Fruit fly (Drosophila melanogaster): ENCODE results near the gene Sh3beta.

Gene Sh3beta

DNA sequence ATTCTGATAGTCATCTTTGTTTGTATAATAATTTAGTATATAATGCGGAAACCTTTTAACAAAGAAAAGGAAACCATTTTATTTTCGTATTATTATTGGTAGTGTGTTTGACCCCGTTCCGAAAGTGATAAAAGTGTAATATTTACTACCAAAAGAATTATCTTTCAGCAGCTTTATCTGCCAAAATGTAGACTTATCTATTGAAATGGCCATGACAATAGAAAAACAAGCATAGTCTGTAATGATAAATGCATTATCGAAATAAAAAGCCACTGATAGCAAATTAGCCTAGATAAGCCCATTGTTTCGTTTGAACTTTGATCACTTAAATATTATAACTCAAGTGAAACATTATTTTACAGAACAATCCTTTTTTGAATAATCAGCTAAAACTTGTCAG, 7.1 kb upstream of the Sh3beta start:
- TF ChIP-seq Sin3A (optimal IDR thresholded peaks at IDR 0.05) (no peak), insv (optimal IDR thresholded peaks at IDR 0.05) (no peak)

- TF ChIP-seq psq (optimal IDR thresholded peaks at IDR 0.05): no peak
- TF ChIP-seq ttk (optimal IDR thresholded peaks at IDR 0.05): no peak
- no peak for TF ChIP-seq insv (optimal IDR thresholded peaks at IDR 0.05)
- no peak for TF ChIP-seq h (optimal IDR thresholded peaks at IDR 0.05)
- TF ChIP-seq Sin3A (optimal IDR thresholded peaks at IDR 0.05): no peak
- TF ChIP-seq Myc (optimal IDR thresholded peaks at IDR 0.05): no peak
Measured at dm6 chr3L:7371290-7371689, 2.2 kb upstream of the Sh3beta start.

DNA sequence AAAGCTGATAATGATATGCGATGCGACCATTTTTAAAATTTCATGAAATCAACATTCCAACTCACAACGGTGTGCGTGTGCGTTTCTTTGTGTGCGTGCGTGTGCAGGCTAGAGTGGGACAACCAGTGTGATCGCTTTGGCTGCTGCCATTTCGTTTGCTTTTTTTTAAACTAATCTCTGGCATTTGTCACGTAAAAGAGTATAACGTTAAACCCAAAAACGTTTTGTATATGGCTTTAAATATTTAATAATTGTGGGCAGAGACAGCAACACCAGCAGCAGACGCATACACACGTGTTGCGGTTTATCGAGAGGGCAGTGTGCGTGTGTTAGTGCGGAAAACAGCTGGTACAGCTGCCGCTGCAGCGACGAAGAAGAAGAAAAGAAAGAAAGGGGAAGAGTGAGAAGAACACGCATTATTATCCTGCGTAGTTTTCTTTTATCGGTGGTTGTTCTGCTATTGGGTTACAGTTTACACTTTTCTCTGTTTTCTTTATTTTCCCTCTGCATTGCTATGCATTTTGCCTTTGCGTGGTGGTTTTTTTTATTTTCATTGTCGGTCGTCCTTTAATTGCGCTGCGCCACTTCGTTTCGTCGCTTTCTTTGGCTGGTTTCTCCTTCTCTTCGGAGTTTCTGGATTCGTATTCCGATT, 1.3 kb upstream of the Sh3beta start:
- TF ChIP-seq Myc (optimal IDR thresholded peaks at IDR 0.05): no peak
- no peak for TF ChIP-seq Sin3A (optimal IDR thresholded peaks at IDR 0.05)
- no peak for TF ChIP-seq insv (optimal IDR thresholded peaks at IDR 0.05)
- TF ChIP-seq ttk (optimal IDR thresholded peaks at IDR 0.05): no peak
- TF ChIP-seq h (optimal IDR thresholded peaks at IDR 0.05): no peak
- TF ChIP-seq psq (optimal IDR thresholded peaks at IDR 0.05): no peak

DNA sequence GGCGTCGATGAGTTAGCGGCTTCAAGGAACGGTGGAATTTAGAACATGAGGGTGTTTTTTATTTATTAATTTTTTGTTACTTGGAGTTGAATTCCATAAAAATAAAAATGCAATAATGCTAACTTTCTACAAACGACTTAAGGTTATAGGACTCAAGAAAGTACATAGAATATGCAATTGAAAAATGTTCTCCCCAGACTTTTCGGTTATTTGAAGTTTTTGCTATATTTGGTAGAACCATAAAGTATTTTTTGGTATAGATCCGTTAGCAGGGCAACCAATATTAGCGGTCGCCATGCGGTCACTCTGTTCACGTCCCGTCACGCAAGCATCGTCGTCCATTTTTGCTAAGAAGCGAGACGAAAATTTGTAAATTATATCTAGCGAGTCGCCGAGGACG, 483 bp upstream of the Sh3beta start, which contains the start of gene akirin:
TSS of gene akirin (plus strand) at position 301 of the 400 bp plus-strand sequence.
- no peak for TF ChIP-seq Myc (optimal IDR thresholded peaks at IDR 0.05)
- no peak for TF ChIP-seq Sin3A (optimal IDR thresholded peaks at IDR 0.05)
- no peak for TF ChIP-seq psq (optimal IDR thresholded peaks at IDR 0.05)
- TF ChIP-seq ttk (optimal IDR thresholded peaks at IDR 0.05): no peak
- no peak for TF ChIP-seq h (optimal IDR thresholded peaks at IDR 0.05)
- no peak for TF ChIP-seq insv (optimal IDR thresholded peaks at IDR 0.05)

- TF ChIP-seq Myc (optimal IDR thresholded peaks at IDR 0.05) (no peak), insv (optimal IDR thresholded peaks at IDR 0.05) (no peak), Sin3A (optimal IDR thresholded peaks at IDR 0.05) (no peak), h (optimal IDR thresholded peaks at IDR 0.05) (no peak)
Measured at dm6 chr3L:7367798-7368678, 1.0 kb downstream of the Sh3beta start.

- TF ChIP-seq psq (optimal IDR thresholded peaks at IDR 0.05) (no peak), Sin3A (optimal IDR thresholded peaks at IDR 0.05) (no peak), ttk (optimal IDR thresholded peaks at IDR 0.05) (no peak), h (optimal IDR thresholded peaks at IDR 0.05) (no peak), Myc (optimal IDR thresholded peaks at IDR 0.05) (no peak), insv (optimal IDR thresholded peaks at IDR 0.05) (no peak)
Measured at dm6 chr3L:7364717-7365278, 4.3 kb downstream of the Sh3beta start.

DNA sequence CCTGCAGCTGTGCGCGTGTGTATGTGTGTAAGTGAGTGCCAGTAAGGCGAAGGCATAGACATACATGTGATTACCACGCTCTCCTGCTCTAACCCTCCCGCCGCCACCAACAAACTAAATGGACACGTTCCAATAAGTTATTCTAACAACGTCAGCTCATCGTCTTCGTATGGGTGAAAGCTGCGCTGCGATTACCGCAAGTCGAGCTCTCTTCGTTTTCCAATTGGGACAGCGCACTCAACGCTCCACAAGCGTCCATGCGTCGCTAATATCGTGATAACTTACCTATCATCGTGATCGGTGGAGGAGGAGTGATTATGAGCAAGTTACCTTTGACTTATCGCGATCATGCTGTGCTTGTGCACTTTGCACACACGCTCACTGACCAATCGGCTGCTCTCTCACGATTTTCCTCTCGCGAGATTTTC, 8.0 kb downstream of the Sh3beta start:
- TF ChIP-seq Myc (optimal IDR thresholded peaks at IDR 0.05) (no peak), ttk (optimal IDR thresholded peaks at IDR 0.05) (no peak), insv (optimal IDR thresholded peaks at IDR 0.05) (no peak), h (optimal IDR thresholded peaks at IDR 0.05) (no peak), Sin3A (optimal IDR thresholded peaks at IDR 0.05) (no peak), psq (optimal IDR thresholded peaks at IDR 0.05) (no peak)

- no peak for TF ChIP-seq h (optimal IDR thresholded peaks at IDR 0.05)
- no peak for TF ChIP-seq ttk (optimal IDR thresholded peaks at IDR 0.05)
- no peak for TF ChIP-seq psq (optimal IDR thresholded peaks at IDR 0.05)
- TF ChIP-seq insv (optimal IDR thresholded peaks at IDR 0.05): no peak
Measured at dm6 chr3L:7360324-7360852, 8.7 kb downstream of the Sh3beta start, which contains the start of gene Sec63. Gene Sec63 (plus strand): TSS chr3L:7360561.

DNA sequence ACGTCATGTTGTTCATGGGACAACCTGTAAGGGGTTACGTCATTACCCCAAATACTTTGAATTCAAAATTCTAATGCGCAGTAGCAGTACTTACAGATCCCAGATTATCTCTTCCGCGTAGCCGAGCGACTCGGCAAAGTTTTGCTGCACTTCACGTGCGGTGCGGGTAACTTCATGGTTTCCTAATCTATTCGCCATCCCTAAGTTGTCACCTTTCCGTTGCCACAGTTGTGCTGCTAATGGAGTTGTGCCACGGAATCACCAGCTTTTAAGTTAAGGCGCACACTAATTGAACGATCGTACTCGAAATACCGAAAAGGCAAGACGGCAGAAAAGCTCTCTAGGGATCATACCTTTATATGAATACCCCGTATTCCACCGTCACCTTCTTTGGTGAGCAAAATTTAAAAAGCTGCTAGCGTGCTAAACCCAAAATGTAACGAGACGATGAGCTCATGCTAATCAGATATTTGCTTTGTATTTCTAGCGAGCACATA, 9.2 kb downstream of the Sh3beta start, which contains the start of gene pst:
TSS of gene pst (minus strand) at position 437 of the 497 bp plus-strand sequence.
- TF ChIP-seq ttk (optimal IDR thresholded peaks at IDR 0.05): no peak
- no peak for TF ChIP-seq insv (optimal IDR thresholded peaks at IDR 0.05)
- TF ChIP-seq h (optimal IDR thresholded peaks at IDR 0.05): no peak
- no peak for TF ChIP-seq Sin3A (optimal IDR thresholded peaks at IDR 0.05)
- no peak for TF ChIP-seq Myc (optimal IDR thresholded peaks at IDR 0.05)
- TF ChIP-seq psq (optimal IDR thresholded peaks at IDR 0.05): no peak

DNA sequence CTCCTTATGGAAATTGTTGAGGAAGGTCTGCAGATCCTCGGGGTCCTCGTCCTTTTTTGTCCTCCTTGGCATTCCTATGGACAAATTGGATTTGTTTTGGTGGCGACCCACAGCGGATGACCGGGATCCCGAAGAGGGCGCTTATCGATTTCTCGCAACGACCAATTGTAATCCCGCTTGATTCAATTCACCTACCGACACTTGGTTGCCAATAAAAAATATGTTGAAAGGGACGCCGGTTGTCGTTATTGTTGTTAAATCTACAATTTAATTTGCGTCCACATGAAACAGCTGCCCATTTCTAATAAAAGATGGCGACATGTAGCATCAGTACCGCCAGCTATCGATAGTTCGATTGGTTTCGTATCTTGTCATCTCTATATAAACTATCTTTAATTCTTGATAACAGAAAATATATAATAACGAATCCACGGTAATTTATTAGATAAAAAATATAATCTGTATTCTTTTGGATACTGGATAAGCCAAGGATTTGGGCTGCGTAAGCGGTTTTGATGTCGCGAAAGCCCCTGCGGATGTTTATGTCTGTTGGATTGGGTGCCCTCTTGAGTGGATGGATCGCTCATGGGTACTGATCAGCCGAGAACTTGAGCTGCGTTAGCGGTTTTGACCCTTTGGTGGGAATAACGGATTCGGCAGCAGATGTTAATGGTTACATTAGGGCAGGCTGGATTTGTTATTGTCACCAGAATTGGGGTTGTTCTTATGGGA, 12.5 kb downstream of the Sh3beta start, which contains the start of gene CTCF:
TSS of gene CTCF (minus strand) at position 328 of the 732 bp plus-strand sequence.
- no peak for TF ChIP-seq Myc (optimal IDR thresholded peaks at IDR 0.05)
- TF ChIP-seq Sin3A (optimal IDR thresholded peaks at IDR 0.05): no peak
- TF ChIP-seq insv (optimal IDR thresholded peaks at IDR 0.05): no peak
- no peak for TF ChIP-seq ttk (optimal IDR thresholded peaks at IDR 0.05)
- no peak for TF ChIP-seq h (optimal IDR thresholded peaks at IDR 0.05)
- no peak for TF ChIP-seq psq (optimal IDR thresholded peaks at IDR 0.05)

- TF ChIP-seq Myc (optimal IDR thresholded peaks at IDR 0.05): no peak
- TF ChIP-seq Sin3A (optimal IDR thresholded peaks at IDR 0.05): no peak
- TF ChIP-seq insv (optimal IDR thresholded peaks at IDR 0.05): no peak
- no peak for TF ChIP-seq psq (optimal IDR thresholded peaks at IDR 0.05)
- no peak for TF ChIP-seq h (optimal IDR thresholded peaks at IDR 0.05)
- TF ChIP-seq ttk (optimal IDR thresholded peaks at IDR 0.05): no peak
Measured at dm6 chr3L:7349311-7349710, 19.7 kb downstream of the Sh3beta start.

All from Kc167 (cell line).